Fruit fly (Drosophila melanogaster): Measurements from ENCODE around the gene Akap200.
A peak's percentile ranks its signal among the peaks of the same experiment; 100 is the strongest.

Gene Akap200

dm6 chr2L:8376717-8377116, 38.8 kb upstream of the Akap200 start, which contains the start of the genes CG13390 and CG17294 (continued):
- TF ChIP-seq stwl (tag; optimal IDR thresholded peaks at IDR 0.05) (peak; percentile 87), CG30020 (tag; optimal IDR thresholded peaks at IDR 0.05) (peak; percentile 93), Pdp1 (GFP tag; optimal IDR thresholded peaks at IDR 0.05) (peak; percentile 96 to 97), CG15514 (GFP tag; optimal IDR thresholded peaks at IDR 0.05) (peak; percentile 98), Ptx1 (GFP tag; IDR thresholded peaks at IDR 0.05) (peak; percentile 100), grn (GFP tag; optimal IDR thresholded peaks at IDR 0.05) (peak; percentile 92), CG11560 (tag; IDR thresholded peaks at IDR 0.05) (peak; percentile 95), Asciz (GFP tag; optimal IDR thresholded peaks at IDR 0.05) (peak; percentile 99), vnd (GFP tag; IDR thresholded peaks at IDR 0.05; ENCODE audit: partially characterized antibody) (peak; percentile 63), Lpt (GFP tag; optimal IDR thresholded peaks at IDR 0.05) (no peak), CG1602 (GFP tag; optimal IDR thresholded peaks at IDR 0.05) (peak; percentile 99), usp (GFP tag; optimal IDR thresholded peaks at IDR 0.05) (no peak), pzg (GFP tag; optimal IDR thresholded peaks at IDR 0.05) (peak; percentile 63), Hr3 (GFP tag; optimal IDR thresholded peaks at IDR 0.05) (peak; percentile 99), Ada2b (GFP tag; IDR thresholded peaks at IDR 0.05) (peak; percentile 100), CG16779 (GFP tag; IDR thresholded peaks at IDR 0.05) (peak; percentile 99), kah (GFP tag; optimal IDR thresholded peaks at IDR 0.05) (peak; percentile 99), CG6254 (GFP tag; optimal IDR thresholded peaks at IDR 0.05) (peak; percentile 97), zfh1 (GFP tag; IDR thresholded peaks at IDR 0.05) (peak; percentile 100), repo (GFP tag; optimal IDR thresholded peaks at IDR 0.05) (peak; percentile 86), CG1024 (GFP tag; IDR thresholded peaks at IDR 0.05) (peak; percentile 97), CG6854 (GFP tag; optimal IDR thresholded peaks at IDR 0.05) (peak; percentile 100), schlank (tag; optimal IDR thresholded peaks at IDR 0.05) (peak; percentile 98), zen2 (GFP tag; IDR thresholded peaks at IDR 0.05; ENCODE audit: partially characterized antibody) (peak; percentile 72; the same call in 2 of the 3 replicates), NC2α (GFP tag; optimal IDR thresholded peaks at IDR 0.05) (peak; percentile 70), CG17829 (tag; optimal IDR thresholded peaks at IDR 0.05) (peak; percentile 100), CG6765 (GFP tag; optimal IDR thresholded peaks at IDR 0.05) (peak; percentile 100), Sox100B (GFP tag; optimal IDR thresholded peaks at IDR 0.05) (peak; percentile 99), gcm (GFP tag; optimal IDR thresholded peaks at IDR 0.05) (peak; percentile 99), B-H1 (GFP tag; IDR thresholded peaks at IDR 0.05) (peak; percentile 99), CG4707 (GFP tag; optimal IDR thresholded peaks at IDR 0.05) (peak; percentile 96), CG2875 (GFP tag; optimal IDR thresholded peaks at IDR 0.05) (peak; percentile 98), Atf3 (GFP tag; optimal IDR thresholded peaks at IDR 0.05) (peak; percentile 92), H2.0 (GFP tag; IDR thresholded peaks at IDR 0.05) (peak; percentile 99), ci (GFP tag; IDR thresholded peaks at IDR 0.05) (peak; percentile 100), Ravus (GFP tag; IDR thresholded peaks at IDR 0.05) (peak; percentile 99), ato (GFP tag; IDR thresholded peaks at IDR 0.05; ENCODE audit: partially characterized antibody) (0 out of 2 replicates have a peak, but pooled peaks have one; percentile 40), CG12155 (GFP tag; optimal IDR thresholded peaks at IDR 0.05) (peak; percentile 99), CG17802 (tag; optimal IDR thresholded peaks at IDR 0.05) (peak; percentile 93), oc (tag; optimal IDR thresholded peaks at IDR 0.05) (peak; percentile 100), tup (GFP tag; optimal IDR thresholded peaks at IDR 0.05) (peak; percentile 98), Dip3 (GFP tag; optimal IDR thresholded peaks at IDR 0.05) (peak; percentile 95), HmgD (GFP tag; optimal IDR thresholded peaks at IDR 0.05) (peak; percentile 10), ewg (GFP tag; optimal IDR thresholded peaks at IDR 0.05) (peak; percentile 98), CG30403 (GFP tag; optimal IDR thresholded peaks at IDR 0.05) (peak; percentile 99), CG13424 (tag; optimal IDR thresholded peaks at IDR 0.05) (peak; percentile 100), PHDP (tag; optimal IDR thresholded peaks at IDR 0.05) (peak; percentile 100), CG13775 (GFP tag; optimal IDR thresholded peaks at IDR 0.05) (peak; percentile 99), Stat92E (GFP tag; optimal IDR thresholded peaks at IDR 0.05) (peak in 1 of 3 experiments; percentile 98), CG12071 (GFP tag; optimal IDR thresholded peaks at IDR 0.05) (peak; percentile 99)

All from whole organism, embryonic.